Fruit fly (Drosophila melanogaster) whole organism, embryonic: Measurements from ENCODE around the gene kat80.

ENCODE experiments used
- Antp ChIP-seq: fragments of 200-800 bp; sonication (Bioruptor generic); optimal IDR thresholded peaks from 3 replicates; lab custom pipeline; 2016; ENCODE audit warnings: missing biosample characterization, missing genetic modification characterization
- CG10431 ChIP-seq: fragments of 200-800 bp; sonication (Bioruptor generic); optimal IDR thresholded peaks from 3 replicates; lab custom pipeline; 2018; ENCODE audit warnings: missing biosample characterization, mild to moderate bottlenecking, missing genetic modification characterization
- CG11695 ChIP-seq: fragments of 200-800 bp; sonication (Bioruptor generic); IDR thresholded peaks from 3 replicates; pipeline ENCODE4 v1.3.6; 2022; ENCODE audit warnings: missing biosample characterization, missing genetic modification characterization
- CG1233 ChIP-seq: fragments of 200-800 bp; sonication (Bioruptor generic); optimal IDR thresholded peaks from 4 replicates; lab custom pipeline; 2018; ENCODE audit warnings: missing biosample characterization, mild to moderate bottlenecking, missing genetic modification characterization
- CG12769 ChIP-seq: fragments of 200-800 bp; sonication (Bioruptor generic); optimal IDR thresholded peaks from 2 replicates; lab custom pipeline; 2019; ENCODE audit warnings: missing biosample characterization, mild to moderate bottlenecking, missing genetic modification characterization, moderate library complexity
- CG13296 ChIP-seq: fragments of 200-800 bp; sonication (Bioruptor generic); optimal IDR thresholded peaks from 3 replicates; lab custom pipeline; 2018; ENCODE audit warnings: missing biosample characterization, mild to moderate bottlenecking, missing genetic modification characterization
- CG15479 ChIP-seq: fragments of 200-800 bp; sonication (Bioruptor generic); optimal IDR thresholded peaks from 3 replicates; lab custom pipeline; 2019; ENCODE audit warnings: missing biosample characterization, mild to moderate bottlenecking, missing genetic modification characterization, moderate library complexity
- CG17361 ChIP-seq: fragments of 200-800 bp; sonication (Bioruptor generic); IDR thresholded peaks from 3 replicates; pipeline ENCODE4 v1.3.6; 2022; ENCODE audit warnings: missing biosample characterization, missing genetic modification characterization
- CG30020 ChIP-seq: fragments of 200-800 bp; optimal IDR thresholded peaks from 2 replicates; lab custom pipeline; 2019; ENCODE audit warnings: missing biosample characterization, mild to moderate bottlenecking, missing genetic modification characterization, moderate library complexity
- CG30403 ChIP-seq: fragments of 200-800 bp; sonication (Bioruptor generic); optimal IDR thresholded peaks from 3 replicates; lab custom pipeline; 2016; ENCODE audit warnings: missing biosample characterization, missing genetic modification characterization
- CG33557 ChIP-seq: fragments of 200-800 bp; sonication (Bioruptor generic); optimal IDR thresholded peaks from 2 replicates; lab custom pipeline; 2019; ENCODE audit warnings: missing biosample characterization, mild to moderate bottlenecking, missing genetic modification characterization, moderate library complexity
- CG8089 ChIP-seq: fragments of 200-800 bp; sonication (Bioruptor generic); optimal IDR thresholded peaks from 3 replicates; lab custom pipeline; 2016; ENCODE audit warnings: missing biosample characterization, missing genetic modification characterization
- CG8765 ChIP-seq: fragments of 200-800 bp; sonication (Bioruptor generic); IDR thresholded peaks from 2 replicates; pipeline ENCODE4 v1.3.6; 2022; ENCODE audit warnings: missing biosample characterization, missing genetic modification characterization
- CTCF ChIP-seq: fragments of 200-800 bp; sonication (Bioruptor generic); optimal IDR thresholded peaks from 2 replicates; lab custom pipeline; 2017; ENCODE audit warnings: missing biosample characterization, mild to moderate bottlenecking, missing genetic modification characterization, moderate library complexity
- Dbx ChIP-seq: fragments of 200-800 bp; sonication (Bioruptor generic); IDR thresholded peaks from 3 replicates; pipeline ENCODE4 v1.3.6; 2022; ENCODE audit warnings: missing biosample characterization, missing genetic modification characterization
- Elba2 ChIP-seq: fragments of 200-800 bp; sonication (Bioruptor generic); optimal IDR thresholded peaks from 3 replicates; lab custom pipeline; 2016; ENCODE audit warnings: missing biosample characterization, missing genetic modification characterization
- H2.0 ChIP-seq: fragments of 200-800 bp; sonication (Bioruptor generic); IDR thresholded peaks from 2 replicates; pipeline ENCODE4 v1.3.6; 2022; ENCODE audit warnings: missing biosample characterization, missing genetic modification characterization
- HHEX ChIP-seq: fragments of 200-800 bp; sonication (Bioruptor generic); optimal IDR thresholded peaks from 3 replicates; lab custom pipeline; 2017; ENCODE audit warnings: missing biosample characterization, mild to moderate bottlenecking, missing genetic modification characterization, missing genetic modification reagents
- Hr78 ChIP-seq, 2 experiments: fragments of 200-800 bp in 1 of 2; fragments of >200 bp in 1 of 2; sonication (Bioruptor generic) in 1 of 2; optimal IDR thresholded peaks; 2 replicates each; lab custom pipeline; 2017 to 2019; ENCODE audit warnings: missing biosample characterization in 2 of 2, missing genetic modification characterization in 2 of 2, mild to moderate bottlenecking in 1 of 2, moderate library complexity in 1 of 2
- Med ChIP-seq: fragments of 200-800 bp; sonication (Bioruptor generic); peaks from one replicate; lab custom pipeline; 2016; ENCODE audit warnings: missing biosample characterization, missing genetic modification characterization, mild to moderate bottlenecking, inconsistent platforms, moderate library complexity
- Nf-YC ChIP-seq: fragments of 200-800 bp; optimal IDR thresholded peaks from 3 replicates; lab custom pipeline; 2019; ENCODE audit warnings: missing biosample characterization, mild to moderate bottlenecking, missing genetic modification characterization, moderate library complexity
- Opbp ChIP-seq: fragments of 200-800 bp; sonication (Bioruptor generic); IDR thresholded peaks from 3 replicates; pipeline ENCODE4 v1.3.6; 2022; ENCODE audit warnings: missing biosample characterization, missing genetic modification characterization; ENCODE audit not compliant: partially characterized antibody
- Pdp1 ChIP-seq, 2 experiments: fragments of 200-800 bp; sonication (Bioruptor generic); optimal IDR thresholded peaks; 3 replicates each; lab custom pipeline; 2016; ENCODE audit warnings: missing biosample characterization in 2 of 2, missing genetic modification characterization in 2 of 2, mild to moderate bottlenecking in 1 of 2, moderate library complexity in 1 of 2
- Scr ChIP-seq: fragments of 200-800 bp; sonication (Bioruptor generic); IDR thresholded peaks from 2 replicates; pipeline ENCODE4 v1.3.6; 2022; ENCODE audit warnings: missing biosample characterization, missing genetic modification characterization; ENCODE audit not compliant: partially characterized antibody
- bsh ChIP-seq, 2 experiments: fragments of 200-800 bp; sonication (Bioruptor generic); optimal IDR thresholded peaks; 2 replicates each; lab custom pipeline; 2017 to 2018; ENCODE audit warnings: mild to moderate bottlenecking in 2 of 2, missing biosample characterization in 2 of 2, missing genetic modification characterization in 2 of 2, moderate library complexity in 1 of 2
- chinmo ChIP-seq: fragments of 200-800 bp; sonication (Bioruptor generic); IDR thresholded peaks from 4 replicates; pipeline ENCODE4 v1.3.6; 2022; ENCODE audit warnings: missing biosample characterization, missing genetic modification characterization; ENCODE audit not compliant: partially characterized antibody
- chm ChIP-seq: fragments of 200-800 bp; sonication (Bioruptor generic); IDR thresholded peaks from 2 replicates; pipeline ENCODE4 v1.3.6; 2022; ENCODE audit warnings: missing biosample characterization, missing genetic modification characterization
- corto ChIP-seq: fragments of 200-800 bp; sonication (Bioruptor generic); optimal IDR thresholded peaks from 2 replicates; lab custom pipeline; 2016; ENCODE audit warnings: missing biosample characterization, mild to moderate bottlenecking, missing genetic modification characterization, moderate library complexity
- cwo ChIP-seq: fragments of 200-800 bp; sonication (Bioruptor generic); optimal IDR thresholded peaks from 3 replicates; lab custom pipeline; 2017; ENCODE audit warnings: missing biosample characterization, missing genetic modification characterization, mild to moderate bottlenecking, moderate library complexity, missing genetic modification reagents
- ewg ChIP-seq: fragments of 200-800 bp; sonication (Bioruptor generic); optimal IDR thresholded peaks from 3 replicates; lab custom pipeline; 2017; ENCODE audit warnings: mild to moderate bottlenecking, missing biosample characterization, missing genetic modification reagents, missing genetic modification characterization
- fd96Cb ChIP-seq: fragments of 200-800 bp; sonication (Bioruptor generic); optimal IDR thresholded peaks from 2 replicates; lab custom pipeline; 2018; ENCODE audit warnings: missing biosample characterization, mild to moderate bottlenecking, missing genetic modification characterization, moderate library complexity
- grn ChIP-seq: fragments of 200-800 bp; sonication (Bioruptor generic); optimal IDR thresholded peaks from 3 replicates; lab custom pipeline; 2017; ENCODE audit warnings: missing biosample characterization, missing genetic modification characterization
- insv ChIP-seq, 2 experiments: fragments of 200-800 bp; sonication (Bioruptor generic); optimal IDR thresholded peaks; 3 replicates each; lab custom pipeline; 2016 to 2018; ENCODE audit warnings: missing biosample characterization in 2 of 2, missing genetic modification characterization in 2 of 2
- kay ChIP-seq: fragments of 200-800 bp; sonication (Bioruptor generic); optimal IDR thresholded peaks from 2 replicates; lab custom pipeline; 2016; ENCODE audit warnings: missing biosample characterization, missing genetic modification characterization
- knrl ChIP-seq: fragments of 200-800 bp; sonication (Bioruptor generic); IDR thresholded peaks from 3 replicates; pipeline ENCODE4 v1.3.6; 2022; ENCODE audit warnings: missing biosample characterization, missing genetic modification characterization; ENCODE audit not compliant: partially characterized antibody
- nau ChIP-seq: fragments of 200-800 bp; sonication (Bioruptor generic); optimal IDR thresholded peaks from 3 replicates; lab custom pipeline; 2017; ENCODE audit warnings: missing biosample characterization, mild to moderate bottlenecking, missing genetic modification characterization, missing genetic modification reagents
- nerfin-1 ChIP-seq: fragments of 200-800 bp; sonication (Bioruptor generic); optimal IDR thresholded peaks from 3 replicates; lab custom pipeline; 2019; ENCODE audit warnings: missing biosample characterization, mild to moderate bottlenecking, missing genetic modification characterization, moderate library complexity
- nmo ChIP-seq: fragments of 200-800 bp; sonication (Bioruptor generic); optimal IDR thresholded peaks from 2 replicates; lab custom pipeline; 2018; ENCODE audit warnings: missing biosample characterization, mild to moderate bottlenecking, missing genetic modification characterization, moderate library complexity
- nom ChIP-seq: fragments of 200-800 bp; sonication (Bioruptor generic); optimal IDR thresholded peaks from 2 replicates; lab custom pipeline; 2017; ENCODE audit warnings: missing biosample characterization, missing genetic modification characterization, mild to moderate bottlenecking, moderate library complexity, missing genetic modification reagents
- p53 ChIP-seq: fragments of 200-800 bp; sonication (Bioruptor generic); optimal IDR thresholded peaks from 2 replicates; lab custom pipeline; 2016; ENCODE audit warnings: missing biosample characterization, missing genetic modification characterization
- pfk ChIP-seq: fragments of 200-800 bp; sonication (Bioruptor generic); optimal IDR thresholded peaks from 2 replicates; lab custom pipeline; 2018; ENCODE audit warnings: missing biosample characterization, mild to moderate bottlenecking, missing genetic modification characterization, moderate library complexity
- slbo ChIP-seq: fragments of 200-800 bp; sonication (Bioruptor generic); IDR thresholded peaks from 2 replicates; pipeline ENCODE4 v1.3.6; 2022; ENCODE audit warnings: missing biosample characterization, missing genetic modification characterization
- sna ChIP-seq: fragments of 200-800 bp; sonication (Bioruptor generic); IDR thresholded peaks from 2 replicates; pipeline ENCODE4 v1.3.6; 2022; ENCODE audit warnings: missing biosample characterization, missing genetic modification characterization; ENCODE audit not compliant: partially characterized antibody

The kat80 gene

dm6 chrX:16320197-16320921, 44.4 kb upstream of the kat80 start, which contains the start of gene Cyp1 (continued):
- TF ChIP-seq HHEX (GFP tag; lab: Kevin White, UChicago): no peak
- peak; percentile 49; the same call in 1 of the 2 replicates for TF ChIP-seq sna (GFP tag; lab: Robert Waterston, UW)
- no peak for TF ChIP-seq CTCF (GFP tag; lab: Kevin White, UChicago)
- no peak for TF ChIP-seq nau (GFP tag; lab: Kevin White, UChicago)
- TF ChIP-seq CG11695 (GFP tag; lab: Robert Waterston, UW): no peak
- peak; percentile 72; the same call in 1 of the 2 replicates for TF ChIP-seq slbo
- TF ChIP-seq Antp (GFP tag; lab: Kevin White, UChicago): peak; percentile 12

- TF ChIP-seq CG15479 (GFP tag; lab: Kevin White, UChicago) (peak; percentile 30), kay (GFP tag; lab: Kevin White, UChicago) (no peak), insv (GFP tag; optimal IDR thresholded peaks at IDR 0.05; lab: Kevin White, UChicago) (peak in 1 of 2 experiments; percentile 73), nmo (GFP tag; lab: Kevin White, UChicago) (peak; percentile 7), H2.0 (GFP tag; lab: Robert Waterston, UW) (no peak), ewg (no peak), Elba2 (GFP tag; lab: Kevin White, UChicago) (peak; percentile 55), nerfin-1 (tag; lab: Kevin White, UChicago) (peak; percentile 56), grn (peak; percentile 64)
Observed at dm6 chrX:16319558-16319924, 43.6 kb upstream of the kat80 start.

DNA sequence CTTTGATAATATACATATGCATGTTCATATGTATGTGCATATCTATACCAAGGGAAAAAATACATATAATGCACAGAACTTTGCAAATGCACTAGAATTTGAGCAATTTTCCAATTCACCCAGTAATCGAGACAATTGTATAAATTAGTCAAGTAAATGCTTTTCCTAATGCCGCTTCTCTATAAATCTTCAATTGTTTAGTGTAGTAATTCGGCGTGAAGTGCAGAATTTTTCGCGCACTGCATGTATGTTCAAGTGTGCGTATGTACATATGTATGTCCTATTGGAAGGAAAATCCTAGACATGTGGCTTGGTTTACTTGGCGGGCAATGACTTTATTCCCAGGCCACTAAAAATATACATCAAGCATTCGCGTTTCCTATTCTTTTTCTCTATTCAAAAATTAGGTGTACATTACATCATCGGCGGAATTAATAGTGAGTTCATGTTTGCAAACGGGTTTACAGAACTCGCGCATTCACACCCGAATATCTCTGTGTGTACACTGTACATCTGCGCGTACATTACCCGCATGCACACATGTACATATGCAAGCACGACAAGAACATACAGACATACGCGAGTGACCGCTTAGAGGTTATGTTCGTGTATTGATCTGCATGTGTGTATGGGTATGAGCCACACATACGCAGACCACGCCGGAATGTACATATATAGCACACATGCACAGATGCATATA, 43.0 kb upstream of the kat80 start:
- TF ChIP-seq Pdp1 (GFP tag; optimal IDR thresholded peaks at IDR 0.05; lab: Kevin White, UChicago) (peak in 1 of 2 experiments; percentile 86), CG30403 (peak; percentile 1), corto (GFP tag; lab: Kevin White, UChicago) (peak; percentile 38), CG17361 (GFP tag; lab: Robert Waterston, UW) (0 out of 3 replicates have a peak, but pooled peaks have one; percentile 7), Hr78 (GFP tag; optimal IDR thresholded peaks at IDR 0.05; lab: Kevin White, UChicago) (peak in 1 of 2 experiments; percentile 25), nom (GFP tag; lab: Kevin White, UChicago) (peak; percentile 19), CG8089 (no peak), knrl (GFP tag; lab: Robert Waterston, UW) (peak; percentile 29; the same call in 1 of the 3 replicates), Dbx (peak; percentile 21; the same call in 1 of the 3 replicates), CG30020 (tag; lab: Kevin White, UChicago) (peak; percentile 79), CG33557 (GFP tag; lab: Kevin White, UChicago) (peak; percentile 4), CG12769 (tag; lab: Kevin White, UChicago) (peak; percentile 6), p53 (no peak), chinmo (GFP tag; lab: Robert Waterston, UW) (peak; percentile 99), cwo (GFP tag; lab: Kevin White, UChicago) (peak; percentile 6), CG13296 (GFP tag; lab: Kevin White, UChicago) (peak; percentile 15), Scr (0 out of 2 replicates have a peak, but pooled peaks have one; percentile 8), CG10431 (GFP tag; lab: Kevin White, UChicago) (no peak), Med (peak; percentile 51), nerfin-1 (tag; lab: Kevin White, UChicago) (peak; percentile 99), chm (peak; percentile 74), pfk (GFP tag; lab: Kevin White, UChicago) (peak; percentile 74), CG8765 (GFP tag; lab: Robert Waterston, UW) (no peak), CG1233 (GFP tag; lab: Kevin White, UChicago) (peak; percentile 7), Nf-YC (tag; lab: Kevin White, UChicago) (peak; percentile 45), Opbp (peak; percentile 49; the same call in 2 of the 3 replicates), fd96Cb (tag; lab: Kevin White, UChicago) (no peak), bsh (GFP tag; optimal IDR thresholded peaks at IDR 0.05; lab: Kevin White, UChicago) (peak in 1 of 2 experiments; percentile 41), CG15479 (GFP tag; lab: Kevin White, UChicago) (peak; percentile 88)
